Fruit fly (Drosophila melanogaster): ENCODE data around the gene CG31522.

Gene CG31522

dm6 chr3R:4478220-4479037, 15.7 kb upstream of the CG31522 start (continued):
- TF ChIP-seq scrt (GFP tag; optimal IDR thresholded peaks at IDR 0.05) (peak; percentile 86), CG14050 (GFP tag; IDR thresholded peaks at IDR 0.05) (peak; percentile 84), CG13624 (GFP tag; optimal IDR thresholded peaks at IDR 0.05) (peak; percentile 86), CG6689 (GFP tag; IDR thresholded peaks at IDR 0.05) (peak; percentile 81), CG9215 (GFP tag; IDR thresholded peaks at IDR 0.05) (peak; percentile 64), CG34422 (GFP tag; IDR thresholded peaks at IDR 0.05) (peak; percentile 89), HLH3B (GFP tag; IDR thresholded peaks at IDR 0.05) (peak; percentile 90), Ssrp (tag; optimal IDR thresholded peaks at IDR 0.05) (peak; percentile 72), Dp (GFP tag; optimal IDR thresholded peaks at IDR 0.05) (no peak), CG6254 (GFP tag; optimal IDR thresholded peaks at IDR 0.05) (peak; percentile 73), Hand (GFP tag; optimal IDR thresholded peaks at IDR 0.05) (peak; percentile 51), stc (GFP tag; IDR thresholded peaks at IDR 0.05) (peak; percentile 89), CG4820 (GFP tag; optimal IDR thresholded peaks at IDR 0.05) (peak; percentile 84), CG13287 (GFP tag; IDR thresholded peaks at IDR 0.05; ENCODE audit: partially characterized antibody) (peak; percentile 24; the same call in 1 of the 2 replicates), D19A (tag; optimal IDR thresholded peaks at IDR 0.05) (peak; percentile 78), Mrtf (GFP tag; IDR thresholded peaks at IDR 0.05) (peak; percentile 77; the same call in 2 of the 3 replicates), CG12236 (GFP tag; optimal IDR thresholded peaks at IDR 0.05) (peak; percentile 74), ranshi (GFP tag; IDR thresholded peaks at IDR 0.05) (peak; percentile 89), CG17568 (GFP tag; optimal IDR thresholded peaks at IDR 0.05) (peak; percentile 88), lmd (GFP tag; IDR thresholded peaks at IDR 0.05) (peak; percentile 84), CG9876 (GFP tag; optimal IDR thresholded peaks at IDR 0.05) (peak; percentile 63), ERR (GFP tag; optimal IDR thresholded peaks at IDR 0.05) (peak; percentile 78), CG33557 (GFP tag; optimal IDR thresholded peaks at IDR 0.05) (no peak), CG9797 (GFP tag; optimal IDR thresholded peaks at IDR 0.05) (no peak), CG7839 (tag; optimal IDR thresholded peaks at IDR 0.05) (peak; percentile 87), sim (GFP tag; IDR thresholded peaks at IDR 0.05) (0 out of 2 replicates have a peak, but pooled peaks have one; percentile 52), CG17186 (GFP tag; optimal IDR thresholded peaks at IDR 0.05) (no peak), ATbp (GFP tag; optimal IDR thresholded peaks at IDR 0.05) (peak; percentile 88), Meics (GFP tag; optimal IDR thresholded peaks at IDR 0.05) (peak; percentile 90), Lpt (GFP tag; optimal IDR thresholded peaks at IDR 0.05) (no peak), bab2 (GFP tag; optimal IDR thresholded peaks at IDR 0.05) (peak; percentile 90), CG10979 (tag; optimal IDR thresholded peaks at IDR 0.05) (peak; percentile 78), BEAF-32 (GFP tag; optimal IDR thresholded peaks at IDR 0.05) (no peak), wek (GFP tag; optimal IDR thresholded peaks at IDR 0.05) (peak; percentile 84), ro (GFP tag; IDR thresholded peaks at IDR 0.05) (no peak), ac (GFP tag; optimal IDR thresholded peaks at IDR 0.05) (peak; percentile 13), ase (GFP tag; IDR thresholded peaks at IDR 0.05) (peak; percentile 74; the same call in 2 of the 3 replicates), gem (tag; optimal IDR thresholded peaks at IDR 0.05) (peak; percentile 91), CG34376 (GFP tag; optimal IDR thresholded peaks at IDR 0.05) (peak; percentile 39), CG2199 (GFP tag; IDR thresholded peaks at IDR 0.05) (peak; percentile 84), unc-4 (GFP tag; IDR thresholded peaks at IDR 0.05; ENCODE audit: partially characterized antibody) (no peak; the same call in 1 of the 2 replicates), CG5180 (GFP tag; optimal IDR thresholded peaks at IDR 0.05) (no peak), tx (GFP tag; optimal IDR thresholded peaks at IDR 0.05) (peak; percentile 80), slbo (GFP tag; IDR thresholded peaks at IDR 0.05) (peak; percentile 95), CrebB (tag; optimal IDR thresholded peaks at IDR 0.05) (peak; percentile 76), Doc3 (GFP tag; IDR thresholded peaks at IDR 0.05; ENCODE audit: partially characterized antibody) (no peak), Awh (GFP tag; IDR thresholded peaks at IDR 0.05) (peak; percentile 92), Dip3 (GFP tag; optimal IDR thresholded peaks at IDR 0.05) (peak; percentile 86)
